Worm (Caenorhabditis elegans) whole organism, early embryonic: ENCODE results near the gene pat-2.

Experiments used
- B0310.2 ChIP-seq: sonication (generic microtip); optimal IDR thresholded peaks from 2 replicates; lab custom pipeline; 2016; ENCODE audit warnings: mild to moderate bottlenecking, missing genetic modification characterization, missing compliant biosample characterization
- F13C5.2 ChIP-seq: sonication (generic microtip); optimal IDR thresholded peaks from 2 replicates; lab custom pipeline; 2017; ENCODE audit warnings: mild to moderate bottlenecking, missing genetic modification characterization, inconsistent platforms, missing compliant biosample characterization
- aly-1 ChIP-seq: sonication (generic microtip); optimal IDR thresholded peaks from 2 replicates; lab custom pipeline; 2016; ENCODE audit warnings: missing genetic modification characterization, missing compliant biosample characterization
- ama-1 ChIP-seq: fragments of 150-350 bp; optimal IDR thresholded peaks from 2 replicates; lab custom pipeline; 2014
- ceh-13 ChIP-seq: fragments of 200-800 bp; sonication (Bioruptor generic); optimal IDR thresholded peaks from 2 replicates; lab custom pipeline; 2018; ENCODE audit warnings: mild to moderate bottlenecking, missing genetic modification characterization, missing compliant biosample characterization
- ceh-36 ChIP-seq: sonication (generic microtip); optimal IDR thresholded peaks from 2 replicates; lab custom pipeline; 2016; ENCODE audit warnings: missing genetic modification characterization, inconsistent platforms, missing compliant biosample characterization
- ets-7 ChIP-seq: sonication (generic microtip); optimal IDR thresholded peaks from 2 replicates; lab custom pipeline; 2016; ENCODE audit warnings: missing genotype, missing genetic modification characterization, missing compliant biosample characterization
- flt-1 ChIP-seq: fragments of 200-800 bp; sonication (Bioruptor generic); IDR thresholded peaks from 2 replicates; pipeline ENCODE4 v1.3.6; 2022; ENCODE audit warnings: missing genetic modification characterization, missing compliant biosample characterization
- hmbx-1 ChIP-seq: sonication (generic microtip); optimal IDR thresholded peaks from 2 replicates; lab custom pipeline; 2016; ENCODE audit warnings: mild to moderate bottlenecking, missing genetic modification characterization, missing compliant biosample characterization
- hmg-4 ChIP-seq: fragments of 200-800 bp; sonication (Bioruptor generic); optimal IDR thresholded peaks from 2 replicates; lab custom pipeline; 2018; ENCODE audit warnings: mild to moderate bottlenecking, missing genetic modification characterization, missing compliant biosample characterization
- hnd-1 ChIP-seq: sonication (generic microtip); optimal IDR thresholded peaks from 2 replicates; lab custom pipeline; 2016; ENCODE audit warnings: missing genetic modification characterization, missing compliant biosample characterization
- pes-1 ChIP-seq: fragments of 200-800 bp; sonication (Bioruptor generic); IDR thresholded peaks from 2 replicates; pipeline ENCODE4 v1.3.6; 2022; ENCODE audit warnings: missing genetic modification reagents, missing genetic modification characterization, missing compliant biosample characterization
- scrt-1 ChIP-seq: fragments of 200-800 bp; sonication (Bioruptor generic); IDR thresholded peaks from 2 replicates; pipeline ENCODE4 v1.3.6; 2022; ENCODE audit warnings: missing genetic modification characterization, missing compliant biosample characterization
- sea-1 ChIP-seq: fragments of 200-800 bp; sonication (Bioruptor generic); conservative IDR thresholded peaks from 2 replicates; pipeline ENCODE4 v1.3.6; 2022; ENCODE audit warnings: missing genetic modification characterization, missing compliant biosample characterization
- tbx-11 ChIP-seq: fragments of 200-800 bp; sonication (Bioruptor generic); IDR thresholded peaks from 2 replicates; pipeline ENCODE4 v1.3.6; 2022; ENCODE audit warnings: missing genetic modification characterization, missing compliant biosample characterization
- tbx-37 ChIP-seq: fragments of 200-800 bp; sonication (Bioruptor generic); conservative IDR thresholded peaks from 2 replicates; pipeline ENCODE4 v1.3.6; 2022; ENCODE audit warnings: missing genetic modification reagents, missing genetic modification characterization, missing compliant biosample characterization
- tra-4 ChIP-seq: sonication (generic microtip); optimal IDR thresholded peaks from 2 replicates; lab custom pipeline; 2017; ENCODE audit warnings: missing genetic modification characterization, missing compliant biosample characterization

pat-2 gene

DNA sequence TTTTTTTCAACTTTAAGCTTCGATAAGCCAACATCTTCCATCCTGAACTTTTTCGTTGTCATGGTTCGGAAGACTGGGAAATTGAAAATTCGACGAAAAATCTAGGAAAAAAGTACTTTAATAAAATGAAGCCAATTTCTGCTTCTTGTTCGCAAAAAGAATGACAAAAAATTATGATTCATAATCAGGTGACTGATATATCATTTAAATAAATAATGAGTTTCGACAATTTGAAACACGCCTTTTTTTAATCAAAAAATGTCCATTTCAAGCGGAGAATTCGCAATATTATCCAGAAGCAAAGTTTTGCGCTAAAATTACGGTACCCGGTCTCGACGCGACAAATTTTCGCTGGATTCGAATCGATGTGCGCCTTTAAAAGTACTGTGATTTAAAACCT, 26.4 kb downstream of the pat-2 start, which contains the start of gene F44E2.6:
Gene F44E2.6 (minus strand): TSS at position 101 of the 400 bp plus-strand sequence.
- TF ChIP-seq hmg-4 (GFP tag; lab: Kevin White, UChicago) (no peak), flt-1 (GFP tag; lab: Robert Waterston, UW) (no peak), ets-7 (tag; lab: Kevin White, UChicago) (no peak), ama-1 (no peak), hnd-1 (no peak), ceh-13 (GFP tag; lab: Kevin White, UChicago) (no peak), tbx-37 (GFP tag; lab: Robert Waterston, UW) (no peak), ceh-36 (tag; lab: Kevin White, UChicago) (no peak), B0310.2 (tag; lab: Kevin White, UChicago) (no peak), scrt-1 (GFP tag; lab: Robert Waterston, UW) (no peak), aly-1 (tag; lab: Kevin White, UChicago) (no peak), hmbx-1 (tag; lab: Kevin White, UChicago) (no peak), F13C5.2 (tag; lab: Kevin White, UChicago) (no peak), sea-1 (GFP tag; lab: Robert Waterston, UW) (no peak), tra-4 (tag; lab: Kevin White, UChicago) (no peak), pes-1 (GFP tag; lab: Robert Waterston, UW) (no peak), tbx-11 (GFP tag; lab: Robert Waterston, UW) (no peak)

ce11 chrIII:8847722-8848121, 29.0 kb downstream of the pat-2 start:
- TF ChIP-seq flt-1 (GFP tag; lab: Robert Waterston, UW) (no peak), tbx-37 (GFP tag; lab: Robert Waterston, UW) (no peak), hnd-1 (no peak), sea-1 (GFP tag; lab: Robert Waterston, UW) (no peak), ets-7 (tag; lab: Kevin White, UChicago) (no peak), pes-1 (GFP tag; lab: Robert Waterston, UW) (no peak), B0310.2 (tag; lab: Kevin White, UChicago) (no peak), hmg-4 (GFP tag; lab: Kevin White, UChicago) (no peak), tra-4 (tag; lab: Kevin White, UChicago) (no peak), ama-1 (no peak), aly-1 (tag; lab: Kevin White, UChicago) (no peak), ceh-36 (tag; lab: Kevin White, UChicago) (no peak), F13C5.2 (tag; lab: Kevin White, UChicago) (no peak)

DNA sequence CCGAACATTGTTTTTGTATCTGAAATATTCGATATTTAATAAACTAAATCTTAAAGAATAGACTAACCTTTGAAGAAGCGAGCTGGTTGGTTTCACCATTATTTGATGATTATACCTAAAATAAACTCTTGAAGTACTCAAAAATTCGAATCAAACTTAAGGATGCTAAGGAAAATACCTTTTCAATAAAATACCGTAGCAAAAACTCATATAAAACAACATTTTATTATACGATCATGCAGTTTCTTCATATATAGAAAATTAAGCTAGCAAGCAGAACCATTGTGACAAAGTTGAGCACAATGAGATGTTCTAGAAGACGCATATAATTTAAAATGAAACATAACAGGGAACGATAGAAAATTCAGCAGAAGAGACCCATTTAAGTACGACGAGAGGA, 29.7 kb downstream of the pat-2 start, which contains the start of gene F44E2.7:
Gene F44E2.7 (minus strand): TSS at position 101 of the 400 bp plus-strand sequence.
- no peak for TF ChIP-seq F13C5.2 (tag; lab: Kevin White, UChicago)
- TF ChIP-seq aly-1 (tag; lab: Kevin White, UChicago), result no peak
- no peak for TF ChIP-seq pes-1 (GFP tag; lab: Robert Waterston, UW)
- TF ChIP-seq ceh-13 (GFP tag; lab: Kevin White, UChicago), result no peak
- TF ChIP-seq sea-1 (GFP tag; lab: Robert Waterston, UW), result no peak
- no peak for TF ChIP-seq hmbx-1 (tag; lab: Kevin White, UChicago)
- no peak for TF ChIP-seq hmg-4 (GFP tag; lab: Kevin White, UChicago)
- TF ChIP-seq tbx-11 (GFP tag; lab: Robert Waterston, UW), result no peak
- no peak for TF ChIP-seq ets-7 (tag; lab: Kevin White, UChicago)
- TF ChIP-seq flt-1 (GFP tag; lab: Robert Waterston, UW), result no peak
- no peak for TF ChIP-seq scrt-1 (GFP tag; lab: Robert Waterston, UW)
- TF ChIP-seq ceh-36 (tag; lab: Kevin White, UChicago), result no peak
- no peak for TF ChIP-seq ama-1
- TF ChIP-seq B0310.2 (tag; lab: Kevin White, UChicago), result no peak
- TF ChIP-seq tbx-37 (GFP tag; lab: Robert Waterston, UW), result no peak

- no peak for TF ChIP-seq tbx-11 (GFP tag; lab: Robert Waterston, UW)
- no peak for TF ChIP-seq aly-1 (tag; lab: Kevin White, UChicago)
- TF ChIP-seq hnd-1, result no peak
- no peak for TF ChIP-seq hmbx-1 (tag; lab: Kevin White, UChicago)
- no peak for TF ChIP-seq sea-1 (GFP tag; lab: Robert Waterston, UW)
Measured at ce11 chrIII:8849507-8849906, 30.8 kb downstream of the pat-2 start, which contains the start of gene F44E2.8. Gene F44E2.8, minus strand, starts transcription at chrIII:8849877.

ce11 chrIII:8850482-8851047, 31.9 kb downstream of the pat-2 start, which contains the start of gene F44E2.9:
Gene F44E2.9, minus strand, starts transcription at chrIII:8850532.
- peak; percentile 61 for TF ChIP-seq tbx-37 (GFP tag; lab: Robert Waterston, UW)
- TF ChIP-seq sea-1 (GFP tag; lab: Robert Waterston, UW), result no peak
- TF ChIP-seq hmbx-1 (tag; lab: Kevin White, UChicago), result no peak
- TF ChIP-seq hmg-4 (GFP tag; lab: Kevin White, UChicago), result no peak
- TF ChIP-seq ets-7 (tag; lab: Kevin White, UChicago), result no peak

- no peak for TF ChIP-seq F13C5.2 (tag; lab: Kevin White, UChicago)
Measured at ce11 chrIII:8851961-8852360, 33.3 kb downstream of the pat-2 start, which contains the start of gene plg-1. Gene plg-1, plus strand, starts transcription at chrIII:8852261.

DNA sequence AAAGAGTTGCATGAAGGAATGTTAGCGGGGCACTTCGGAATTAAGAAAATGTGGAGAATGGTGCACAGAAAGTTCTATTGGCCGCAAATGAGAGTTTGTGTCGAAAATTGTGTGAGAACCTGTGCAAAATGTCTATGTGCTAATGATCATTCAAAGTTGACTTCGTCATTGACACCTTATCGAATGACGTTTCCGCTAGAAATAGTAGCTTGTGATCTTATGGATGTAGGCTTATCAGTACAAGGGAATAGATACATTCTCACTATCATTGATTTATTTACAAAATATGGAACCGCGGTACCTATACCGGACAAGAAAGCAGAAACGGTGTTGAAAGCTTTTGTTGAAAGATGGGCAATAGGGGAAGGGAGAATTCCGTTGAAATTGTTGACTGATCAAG, 39.8 kb downstream of the pat-2 start:
- TF ChIP-seq ceh-36 (tag; lab: Kevin White, UChicago) (no peak), ceh-13 (GFP tag; lab: Kevin White, UChicago) (no peak), sea-1 (GFP tag; lab: Robert Waterston, UW) (no peak), tra-4 (tag; lab: Kevin White, UChicago) (no peak), hnd-1 (no peak), tbx-37 (GFP tag; lab: Robert Waterston, UW) (no peak), flt-1 (GFP tag; lab: Robert Waterston, UW) (no peak), ets-7 (tag; lab: Kevin White, UChicago) (no peak), hmbx-1 (tag; lab: Kevin White, UChicago) (no peak), hmg-4 (GFP tag; lab: Kevin White, UChicago) (no peak), ama-1 (no peak), tbx-11 (GFP tag; lab: Robert Waterston, UW) (no peak)
